Fruit fly (Drosophila melanogaster): Measurements from ENCODE around the gene Peritrophin-A.

The Peritrophin-A gene

dm6 chrX:20235794-20236513 lies 8.5 kb upstream of the Peritrophin-A start, which contains the start of gene sw (continued):
- TF ChIP-seq CG3919 (GFP tag; optimal IDR thresholded peaks at IDR 0.05) = peak; percentile 38
- TF ChIP-seq CG1621 (tag; optimal IDR thresholded peaks at IDR 0.05) = peak; percentile 56
- no peak for TF ChIP-seq CG6163 (GFP tag; IDR thresholded peaks at IDR 0.05)
- no peak for TF ChIP-seq net (GFP tag; optimal IDR thresholded peaks at IDR 0.05)
- peak; percentile 12 for TF ChIP-seq dac (GFP tag; optimal IDR thresholded peaks at IDR 0.05)
- TF ChIP-seq Sox15 (GFP tag; optimal IDR thresholded peaks at IDR 0.05) = peak; percentile 41
- peak; percentile 23 for TF ChIP-seq Ets96B (tag; optimal IDR thresholded peaks at IDR 0.05)
- TF ChIP-seq Sox14 (GFP tag; optimal IDR thresholded peaks at IDR 0.05) = peak; percentile 51
- peak; percentile 39 for TF ChIP-seq CG34406 (GFP tag; optimal IDR thresholded peaks at IDR 0.05)
- TF ChIP-seq CG10669 (GFP tag; optimal IDR thresholded peaks at IDR 0.05) = peak; percentile 27
- TF ChIP-seq CG16779 (tag; optimal IDR thresholded peaks at IDR 0.05) = no peak
- TF ChIP-seq CG31627 (GFP tag; optimal IDR thresholded peaks at IDR 0.05) = peak; percentile 40
- peak; percentile 66 for TF ChIP-seq lz (GFP tag; optimal IDR thresholded peaks at IDR 0.05)
- TF ChIP-seq Met (GFP tag; optimal IDR thresholded peaks at IDR 0.05) = peak; percentile 44
- peak; percentile 66 for TF ChIP-seq dsx (GFP tag; optimal IDR thresholded peaks at IDR 0.05; ENCODE audit: poor library complexity, severe bottlenecking)
- no peak for TF ChIP-seq fd85E (GFP tag; optimal IDR thresholded peaks at IDR 0.05)
- no peak for TF ChIP-seq spab (GFP tag; optimal IDR thresholded peaks at IDR 0.05)
- peak; percentile 56 for TF ChIP-seq CG32006 (GFP tag; optimal IDR thresholded peaks at IDR 0.05)
- TF ChIP-seq CG11902 (GFP tag; optimal IDR thresholded peaks at IDR 0.05) = peak; percentile 22
- TF ChIP-seq CG11294 (GFP tag; IDR thresholded peaks at IDR 0.05) = no peak
- peak; percentile 32 for TF ChIP-seq Eip75B (GFP tag; optimal IDR thresholded peaks at IDR 0.05)
- TF ChIP-seq Ets21C (GFP tag; optimal IDR thresholded peaks at IDR 0.05) = peak; percentile 38
- TF ChIP-seq CG6792 (GFP tag; optimal IDR thresholded peaks at IDR 0.05) = peak; percentile 27
- no peak for TF ChIP-seq CG15336 (GFP tag; IDR thresholded peaks at IDR 0.05)
- TF ChIP-seq OdsH (GFP tag; optimal IDR thresholded peaks at IDR 0.05) = peak; percentile 37
- no peak for TF ChIP-seq CG6276 (GFP tag; optimal IDR thresholded peaks at IDR 0.05)
- TF ChIP-seq svp (GFP tag) = peak; percentile 81
- TF ChIP-seq Lpt (GFP tag; optimal IDR thresholded peaks at IDR 0.05) = no peak
- TF ChIP-seq fd59A (GFP tag; optimal IDR thresholded peaks at IDR 0.05) = no peak
- TF ChIP-seq CG7368 (GFP tag; optimal IDR thresholded peaks at IDR 0.05) = no peak
- no peak for TF ChIP-seq CG8632 (GFP tag; optimal IDR thresholded peaks at IDR 0.05)
- TF ChIP-seq CG11762 (GFP tag; optimal IDR thresholded peaks at IDR 0.05; ENCODE audit: insufficient read depth) = no peak
- no peak for TF ChIP-seq fkh (GFP tag; optimal IDR thresholded peaks at IDR 0.05)
- peak; percentile 56 for TF ChIP-seq cyc (GFP tag; optimal IDR thresholded peaks at IDR 0.05)
- peak; percentile 12 for TF ChIP-seq Smox (GFP tag; optimal IDR thresholded peaks at IDR 0.05)
- TF ChIP-seq CG9139 (GFP tag; optimal IDR thresholded peaks at IDR 0.05) = no peak

dm6 chrX:20237914-20238313 lies 6.5 kb upstream of the Peritrophin-A start:
- TF ChIP-seq ss (GFP tag; optimal IDR thresholded peaks at IDR 0.05) = peak in 1 of 2 experiments; percentile 46
- no peak for TF ChIP-seq cyc (GFP tag; optimal IDR thresholded peaks at IDR 0.05)
- no peak for TF ChIP-seq Eip93F (GFP tag; optimal IDR thresholded peaks at IDR 0.05)
